Worm (Caenorhabditis elegans): ENCODE measurements around the gene spe-36.

spe-36 gene

DNA sequence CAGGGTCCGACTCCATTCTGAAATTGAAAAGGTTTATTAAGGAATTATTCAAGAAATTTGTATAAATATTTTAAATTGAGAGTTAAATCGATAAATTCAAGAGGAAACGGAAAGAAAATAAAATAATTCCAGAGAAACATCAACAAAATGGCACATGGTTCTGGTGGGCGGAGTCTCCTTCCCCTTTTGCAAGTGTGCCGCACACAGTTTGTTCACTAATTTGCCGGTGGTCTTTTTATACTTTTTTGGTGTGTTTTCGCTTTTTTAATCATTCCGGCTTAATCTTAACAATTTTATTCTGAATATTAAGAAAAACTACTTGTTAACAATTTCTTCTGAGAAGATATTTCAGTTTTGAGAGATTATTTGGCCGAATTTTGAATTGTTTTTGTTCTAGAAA, 12.8 kb upstream of the spe-36 start, which contains the start of the genes ragc-1 and Y24F12A.1:
Gene ragc-1 (minus strand): TSS at position 25 of the 400 bp plus-strand sequence.
Gene Y24F12A.1 (plus strand): TSS at position 346 of the 400 bp plus-strand sequence.
- no peak for TF ChIP-seq unc-130 (GFP tag; optimal IDR thresholded peaks at IDR 0.05)
- TF ChIP-seq T26A5.8 (tag; optimal IDR thresholded peaks at IDR 0.05) = no peak
- TF ChIP-seq tbx-9 (tag; optimal IDR thresholded peaks at IDR 0.05; ENCODE audit: borderline replicate concordance) = no peak
- no peak for TF ChIP-seq dpff-1 (tag; optimal IDR thresholded peaks at IDR 0.05)
- no peak for TF ChIP-seq fkh-3 (tag; optimal IDR thresholded peaks at IDR 0.05)
- TF ChIP-seq unc-62 (GFP tag; optimal IDR thresholded peaks at IDR 0.05) = no peak
- TF ChIP-seq F57A8.1 (GFP tag; optimal IDR thresholded peaks at IDR 0.05) = no peak
- no peak for TF ChIP-seq nfya-2 (GFP tag; IDR thresholded peaks at IDR 0.05)
- TF ChIP-seq K12H6.12 (tag; optimal IDR thresholded peaks at IDR 0.05) = no peak
- no peak for TF ChIP-seq ztf-25 (GFP tag; IDR thresholded peaks at IDR 0.05)
- no peak for TF ChIP-seq him-1 (tag; optimal IDR thresholded peaks at IDR 0.05)
- peak; percentile 5 for TF ChIP-seq lsl-1 (GFP tag; optimal IDR thresholded peaks at IDR 0.05)
- TF ChIP-seq ama-1 (optimal IDR thresholded peaks at IDR 0.05) = no peak
- no peak for TF ChIP-seq ama-1 (GFP tag; optimal IDR thresholded peaks at IDR 0.05)
- TF ChIP-seq egrh-3 (GFP tag; IDR thresholded peaks at IDR 0.05) = no peak
- TF ChIP-seq mcd-1 (GFP tag; IDR thresholded peaks at IDR 0.05) = 0 out of 2 replicates have a peak, but pooled peaks have one; percentile 19
- TF ChIP-seq efl-1 (GFP tag; optimal IDR thresholded peaks at IDR 0.05) = no peak
- no peak for TF ChIP-seq nhr-90 (tag; optimal IDR thresholded peaks at IDR 0.05)
- TF ChIP-seq egl-44 (GFP tag; IDR thresholded peaks at IDR 0.05) = 0 out of 2 replicates have a peak, but pooled peaks have one; percentile 11
- no peak for TF ChIP-seq T07F8.4 (tag; optimal IDR thresholded peaks at IDR 0.05)
- TF ChIP-seq lin-54 (GFP tag; optimal IDR thresholded peaks at IDR 0.05) = no peak
- peak; percentile 60 for TF ChIP-seq snpc-1.3 (tag; optimal IDR thresholded peaks at IDR 0.05; ENCODE audit: insufficient read depth)
- no peak for TF ChIP-seq B0261.1 (tag; optimal IDR thresholded peaks at IDR 0.05)
- TF ChIP-seq atf-7 (tag; optimal IDR thresholded peaks at IDR 0.05) = no peak
- no peak for TF ChIP-seq F55B11.4 (tag; optimal IDR thresholded peaks at IDR 0.05; ENCODE audit: borderline replicate concordance, insufficient read depth)
- TF ChIP-seq bed-1 (GFP tag; IDR thresholded peaks at IDR 0.05) = no peak
- no peak for TF ChIP-seq pbrm-1 (GFP tag; IDR thresholded peaks at IDR 0.05)
- TF ChIP-seq ceh-100 (GFP tag; IDR thresholded peaks at IDR 0.05) = peak; percentile 71
- TF ChIP-seq zfh-2 (GFP tag; conservative IDR thresholded peaks at IDR 0.05) = no peak
- TF ChIP-seq Y67H2A.10 (GFP tag; conservative IDR thresholded peaks at IDR 0.05) = no peak
- TF ChIP-seq akir-1 (GFP tag; optimal IDR thresholded peaks at IDR 0.05) = no peak
- no peak for TF ChIP-seq D2030.7 (GFP tag; IDR thresholded peaks at IDR 0.05)
- no peak for TF ChIP-seq aptf-3 (GFP tag; IDR thresholded peaks at IDR 0.05)
- no peak for TF ChIP-seq Y53G8AR.9 (GFP tag; conservative IDR thresholded peaks at IDR 0.05)
- no peak for TF ChIP-seq Y79H2A.3 (GFP tag; conservative IDR thresholded peaks at IDR 0.05)
- TF ChIP-seq ceh-58 (GFP tag; IDR thresholded peaks at IDR 0.05) = no peak
- no peak for TF ChIP-seq nhr-120 (GFP tag; IDR thresholded peaks at IDR 0.05)
- TF ChIP-seq ztf-22 (GFP tag; optimal IDR thresholded peaks at IDR 0.05) = no peak
- no peak for TF ChIP-seq madf-3 (GFP tag; IDR thresholded peaks at IDR 0.05)
- no peak for TF ChIP-seq nfyb-1 (GFP tag; IDR thresholded peaks at IDR 0.05)
- no peak for TF ChIP-seq mxl-1 (tag; optimal IDR thresholded peaks at IDR 0.05)
- TF ChIP-seq ceh-91 (GFP tag; IDR thresholded peaks at IDR 0.05) = no peak
- TF ChIP-seq dox-1 (GFP tag; IDR thresholded peaks at IDR 0.05) = 0 out of 2 replicates have a peak, but pooled peaks have one; percentile 7
- no peak for TF ChIP-seq B0035.1 (tag; optimal IDR thresholded peaks at IDR 0.05)
- TF ChIP-seq bed-2 (GFP tag; IDR thresholded peaks at IDR 0.05) = no peak
- no peak for TF ChIP-seq rpc-1 (optimal IDR thresholded peaks at IDR 0.05)
- no peak for TF ChIP-seq rpc-1 (tag; optimal IDR thresholded peaks at IDR 0.05)
- no peak for TF ChIP-seq sptf-2 (GFP tag; optimal IDR thresholded peaks at IDR 0.05)
- TF ChIP-seq die-1 (tag; optimal IDR thresholded peaks at IDR 0.05) = no peak
- TF ChIP-seq zim-3 (tag; optimal IDR thresholded peaks at IDR 0.05) = no peak
- TF ChIP-seq sea-2 (GFP tag; IDR thresholded peaks at IDR 0.05) = no peak

All from whole organism, young adult.